Fruit fly (Drosophila melanogaster): ENCODE data around the gene hoe2.
A peak's percentile ranks its signal among the peaks of the same experiment; 100 is the strongest.

Gene hoe2

DNA sequence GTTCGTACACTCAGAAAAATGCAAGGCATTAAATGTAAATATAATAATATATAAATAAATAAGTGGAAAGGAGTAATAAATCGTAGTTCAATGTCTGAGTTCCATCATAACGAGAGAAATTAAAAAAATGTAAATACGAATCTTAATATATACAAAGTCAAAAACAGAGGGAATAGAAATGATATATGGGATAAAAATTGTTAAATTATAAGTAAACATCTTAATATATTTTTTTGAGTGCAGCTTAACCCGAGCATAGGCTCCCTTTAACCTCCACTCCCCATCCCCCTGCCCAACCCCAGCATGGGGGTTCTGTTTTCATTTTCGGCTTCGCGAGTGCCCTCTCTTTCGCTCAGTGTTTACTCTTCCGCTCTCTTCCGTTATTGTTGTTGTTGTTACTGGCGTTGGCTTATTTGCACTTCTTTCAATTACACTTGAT is 20.5 kb downstream of the hoe2 start (continued):
- TF ChIP-seq danr (GFP tag; IDR thresholded peaks at IDR 0.05) (no peak), Oli (tag; optimal IDR thresholded peaks at IDR 0.05) (peak; percentile 22), CG7556 (GFP tag; optimal IDR thresholded peaks at IDR 0.05) (peak; percentile 40), unc-4 (GFP tag; IDR thresholded peaks at IDR 0.05; ENCODE audit: partially characterized antibody) (no peak), fu2 (GFP tag; optimal IDR thresholded peaks at IDR 0.05) (no peak), Atf6 (GFP tag; IDR thresholded peaks at IDR 0.05) (no peak), CG15269 (tag; optimal IDR thresholded peaks at IDR 0.05) (peak; percentile 7), CG2129 (GFP tag; IDR thresholded peaks at IDR 0.05; ENCODE audit: partially characterized antibody) (no peak), en (GFP tag; optimal IDR thresholded peaks at IDR 0.05) (no peak), Optix (GFP tag; IDR thresholded peaks at IDR 0.05) (no peak), pfk (GFP tag; optimal IDR thresholded peaks at IDR 0.05) (no peak), cad (GFP tag; optimal IDR thresholded peaks at IDR 0.05) (no peak), vnd (GFP tag; IDR thresholded peaks at IDR 0.05; ENCODE audit: partially characterized antibody) (no peak), gfzf (GFP tag; optimal IDR thresholded peaks at IDR 0.05) (no peak), CG10274 (GFP tag; optimal IDR thresholded peaks at IDR 0.05) (no peak), tll (GFP tag; optimal IDR thresholded peaks at IDR 0.05) (no peak), Gug (GFP tag; IDR thresholded peaks at IDR 0.05) (no peak), Adf1 (GFP tag; IDR thresholded peaks at IDR 0.05) (no peak), CG6254 (GFP tag; optimal IDR thresholded peaks at IDR 0.05) (no peak), CG14667 (GFP tag; IDR thresholded peaks at IDR 0.05) (no peak), z (GFP tag; IDR thresholded peaks at IDR 0.05) (no peak), ssp (GFP tag; IDR thresholded peaks at IDR 0.05) (no peak), CG2875 (GFP tag; optimal IDR thresholded peaks at IDR 0.05) (no peak), CG30403 (GFP tag; optimal IDR thresholded peaks at IDR 0.05) (no peak), rib (GFP tag; IDR thresholded peaks at IDR 0.05) (no peak), CG17912 (GFP tag; optimal IDR thresholded peaks at IDR 0.05) (no peak), CG1602 (GFP tag; optimal IDR thresholded peaks at IDR 0.05) (no peak), NC2α (GFP tag; optimal IDR thresholded peaks at IDR 0.05) (no peak), CG11398 (GFP tag; optimal IDR thresholded peaks at IDR 0.05) (no peak), MESR4 (GFP tag; optimal IDR thresholded peaks at IDR 0.05) (no peak), trh (GFP tag; optimal IDR thresholded peaks at IDR 0.05) (no peak), CG10366 (GFP tag; IDR thresholded peaks at IDR 0.05) (no peak), CG10654 (GFP tag; optimal IDR thresholded peaks at IDR 0.05) (no peak), Rfx (GFP tag; IDR thresholded peaks at IDR 0.05) (no peak), ATbp (GFP tag; optimal IDR thresholded peaks at IDR 0.05) (peak; percentile 47), CG32772 (GFP tag; IDR thresholded peaks at IDR 0.05) (no peak), pb (GFP tag; optimal IDR thresholded peaks at IDR 0.05) (no peak), Dll (GFP tag; IDR thresholded peaks at IDR 0.05; ENCODE audit: partially characterized antibody) (no peak), Ravus (GFP tag; IDR thresholded peaks at IDR 0.05) (no peak), br (optimal IDR thresholded peaks at IDR 0.05) (no peak), CG10431 (GFP tag; optimal IDR thresholded peaks at IDR 0.05) (no peak), mld (GFP tag; IDR thresholded peaks at IDR 0.05; ENCODE audit: partially characterized antibody) (no peak), klu (GFP tag; IDR thresholded peaks at IDR 0.05) (no peak), CG13894 (tag; optimal IDR thresholded peaks at IDR 0.05) (no peak), CG7839 (tag; optimal IDR thresholded peaks at IDR 0.05) (peak; percentile 41), grau (tag; optimal IDR thresholded peaks at IDR 0.05) (peak; percentile 23), bigmax (GFP tag; optimal IDR thresholded peaks at IDR 0.05) (no peak), trem (tag; optimal IDR thresholded peaks at IDR 0.05) (no peak), nmo (GFP tag; optimal IDR thresholded peaks at IDR 0.05) (peak; percentile 51), CG17328 (GFP tag; IDR thresholded peaks at IDR 0.05) (no peak), CG10959 (GFP tag; IDR thresholded peaks at IDR 0.05) (no peak), Poxn (GFP tag; IDR thresholded peaks at IDR 0.05) (no peak)

All from whole organism, embryonic.